Worm (Caenorhabditis elegans) whole organism, L2 larva: ENCODE data around the gene gcy-5.

Source experiments
- ama-1 ChIP-seq: fragments of 150-350 bp; optimal IDR thresholded peaks from 2 replicates; lab custom pipeline; 2018; ENCODE audit warnings: inconsistent platforms
- crh-2 ChIP-seq: sonication (generic microtip); optimal IDR thresholded peaks from 2 replicates; lab custom pipeline; 2017; ENCODE audit warnings: missing biosample characterization, missing genetic modification characterization
- gmeb-1 ChIP-seq: fragments of 150-350 bp; optimal IDR thresholded peaks from 2 replicates; lab custom pipeline; 2014; ENCODE audit warnings: missing biosample characterization, missing genetic modification characterization
- lin-13 ChIP-seq: fragments of 150-350 bp; optimal IDR thresholded peaks from 2 replicates; lab custom pipeline; 2014; ENCODE audit warnings: missing biosample characterization, missing genetic modification reagents, missing genetic modification characterization
- mdl-1 ChIP-seq, 2 experiments: fragments of 150-350 bp in 1 of 2; sonication (generic microtip) in 1 of 2; optimal IDR thresholded peaks; 2 replicates each; lab custom pipeline; 2017; ENCODE audit warnings: missing biosample characterization in 2 of 2, missing genetic modification characterization in 2 of 2
- nhr-11 ChIP-seq: fragments of 150-350 bp; optimal IDR thresholded peaks from 2 replicates; lab custom pipeline; 2014; ENCODE audit warnings: missing biosample characterization, missing genetic modification characterization
- nhr-12 ChIP-seq: fragments of 150-350 bp; optimal IDR thresholded peaks from 2 replicates; lab custom pipeline; 2014; ENCODE audit warnings: missing biosample characterization, missing genetic modification characterization
- nhr-237 ChIP-seq: fragments of 150-350 bp; optimal IDR thresholded peaks from 2 replicates; lab custom pipeline; 2014; ENCODE audit warnings: missing biosample characterization, missing genetic modification characterization
- nhr-25 ChIP-seq: fragments of 150-350 bp; sonication (generic microtip); optimal IDR thresholded peaks from 3 replicates; lab custom pipeline; 2014; ENCODE audit warnings: missing biosample characterization, missing genetic modification characterization
- skn-1 ChIP-seq: sonication (generic microtip); optimal IDR thresholded peaks from 2 replicates; lab custom pipeline; 2017; ENCODE audit warnings: missing biosample characterization, missing genetic modification characterization
- unc-62 ChIP-seq: fragments of 150-350 bp; optimal IDR thresholded peaks from 2 replicates; lab custom pipeline; 2014; ENCODE audit warnings: missing biosample characterization, missing genetic modification reagents, missing genetic modification characterization

ce11 chrII:10321410-10321809 is 5.4 kb upstream of the gcy-5 start, which contains the start of gene idpp-4:
- TF ChIP-seq nhr-237 (tag; lab: Kevin White, UChicago): no peak
- no peak for TF ChIP-seq unc-62 (GFP tag; lab: Kevin White, UChicago)
- TF ChIP-seq ama-1 (lab: Kevin White, UChicago): no peak
- no peak for TF ChIP-seq lin-13
- no peak for TF ChIP-seq mdl-1 (tag; optimal IDR thresholded peaks at IDR 0.05; lab: Kevin White, UChicago)
- TF ChIP-seq nhr-25 (tag; lab: Kevin White, UChicago): no peak
- TF ChIP-seq skn-1: no peak
- TF ChIP-seq gmeb-1 (tag; lab: Kevin White, UChicago): no peak
- TF ChIP-seq nhr-12 (tag; lab: Kevin White, UChicago): no peak
- TF ChIP-seq crh-2 (tag; lab: Kevin White, UChicago): no peak
- TF ChIP-seq nhr-11: no peak
